Worm (Caenorhabditis elegans): ENCODE measurements around the gene R05C11.4.

The R05C11.4 gene

DNA sequence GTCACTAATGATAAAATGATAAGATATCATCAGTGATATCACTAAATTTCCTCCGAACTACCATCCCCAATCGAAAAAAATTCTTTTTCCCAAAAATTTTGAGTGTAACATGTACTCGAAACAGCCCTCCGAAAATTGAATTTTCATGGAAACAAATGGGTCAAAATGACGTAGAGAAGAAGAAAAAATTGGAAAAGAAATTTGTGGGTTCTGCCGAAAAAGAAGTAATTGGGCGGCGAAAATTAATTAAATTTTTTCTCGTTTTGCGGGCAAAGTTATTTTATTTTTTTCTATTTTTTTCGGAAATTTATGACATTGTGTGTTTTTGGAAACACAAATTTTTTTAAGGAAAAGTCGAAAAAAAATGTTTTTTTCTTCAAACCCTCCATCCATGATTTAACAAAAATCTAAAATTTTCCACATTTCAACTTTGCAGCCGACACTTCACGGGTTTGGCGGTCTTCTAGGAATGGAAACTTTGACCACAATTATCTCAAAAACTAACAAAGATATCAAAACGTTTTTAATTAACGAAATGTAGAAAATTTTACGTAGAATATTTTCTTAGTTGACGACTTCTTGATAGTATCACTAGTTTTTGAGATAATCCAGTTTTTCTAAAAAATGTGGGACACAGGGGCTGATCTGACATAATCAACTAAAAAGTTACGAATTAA is 26.0 kb downstream of the R05C11.4 start:
- TF ChIP-seq pha-4 (tag; optimal IDR thresholded peaks at IDR 0.05) (no peak), ceh-14 (tag; optimal IDR thresholded peaks at IDR 0.05) (peak; percentile 9), ttx-3 (tag; optimal IDR thresholded peaks at IDR 0.05) (no peak), ceh-6 (GFP tag; optimal IDR thresholded peaks at IDR 0.05) (no peak), hlh-8 (tag; optimal IDR thresholded peaks at IDR 0.05) (no peak), ceh-9 (tag; optimal IDR thresholded peaks at IDR 0.05) (no peak), pat-9 (tag; optimal IDR thresholded peaks at IDR 0.05) (no peak), unc-42 (tag; optimal IDR thresholded peaks at IDR 0.05) (peak; percentile 68), pha-2 (tag; optimal IDR thresholded peaks at IDR 0.05) (no peak)

DNA sequence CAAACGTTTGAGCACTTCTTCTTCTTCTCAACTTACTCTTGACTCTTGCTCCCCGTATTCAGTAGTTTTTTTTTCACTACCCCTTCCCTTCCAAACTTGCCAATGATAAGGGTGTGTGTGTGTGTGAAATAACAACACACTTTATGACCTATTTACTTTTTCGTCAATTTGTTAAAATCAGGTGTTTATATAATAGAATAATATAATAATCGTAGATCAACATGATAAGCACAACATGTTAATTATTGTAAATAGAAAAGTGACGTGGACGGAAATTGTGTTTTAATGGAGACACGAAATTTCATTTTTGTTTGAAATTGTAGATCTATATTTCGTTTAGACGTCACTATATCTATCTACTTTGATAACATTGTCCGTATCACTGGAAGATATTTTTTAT is 29.0 kb downstream of the R05C11.4 start:
- TF ChIP-seq elt-2 (tag; optimal IDR thresholded peaks at IDR 0.05) (no peak), sdc-2 (tag; optimal IDR thresholded peaks at IDR 0.05) (no peak), K02D7.2 (tag; optimal IDR thresholded peaks at IDR 0.05) (no peak), unc-55 (GFP tag; optimal IDR thresholded peaks at IDR 0.05) (no peak), ceh-19 (GFP tag; optimal IDR thresholded peaks at IDR 0.05) (no peak), che-1 (tag; optimal IDR thresholded peaks at IDR 0.05) (no peak), madf-2 (tag; optimal IDR thresholded peaks at IDR 0.05) (no peak), ahr-1 (tag; optimal IDR thresholded peaks at IDR 0.05) (no peak), C08G9.2 (tag; optimal IDR thresholded peaks at IDR 0.05) (no peak), tbx-2 (tag; optimal IDR thresholded peaks at IDR 0.05) (no peak), hlh-13 (GFP tag; optimal IDR thresholded peaks at IDR 0.05) (no peak), lim-6 (tag; optimal IDR thresholded peaks at IDR 0.05) (no peak), unc-86 (tag; optimal IDR thresholded peaks at IDR 0.05) (no peak)

DNA sequence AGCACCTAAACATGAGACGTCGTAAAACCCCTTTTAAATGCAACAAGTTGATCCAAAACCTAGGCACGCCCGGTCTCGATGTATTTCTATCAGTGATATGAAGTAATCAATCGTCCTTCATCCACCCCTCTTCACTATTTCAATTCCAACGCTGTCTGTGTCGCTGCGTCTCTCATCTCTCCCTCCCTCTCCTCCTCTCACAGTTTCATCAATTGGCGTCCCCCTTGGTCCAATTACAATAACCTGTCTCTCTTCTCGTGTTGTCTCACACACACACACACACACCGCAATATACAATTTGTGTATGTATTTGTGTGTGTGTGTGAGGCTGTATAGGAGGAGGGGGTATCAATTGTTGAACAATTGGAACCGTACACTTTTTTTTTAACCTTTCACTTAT is 31.9 kb downstream of the R05C11.4 start:
- peak; percentile 39 for TF ChIP-seq ceh-31 (tag; optimal IDR thresholded peaks at IDR 0.05)
- no peak for TF ChIP-seq K02D7.2 (tag; optimal IDR thresholded peaks at IDR 0.05)
- peak; percentile 13 for TF ChIP-seq tbx-2 (tag; optimal IDR thresholded peaks at IDR 0.05)
- no peak for TF ChIP-seq hlh-8 (tag; optimal IDR thresholded peaks at IDR 0.05)
- peak; percentile 51 for TF ChIP-seq nfya-1 (tag; optimal IDR thresholded peaks at IDR 0.05)
- no peak for TF ChIP-seq fax-1 (tag; optimal IDR thresholded peaks at IDR 0.05)
- TF ChIP-seq unc-55 (GFP tag; optimal IDR thresholded peaks at IDR 0.05), result no peak
- no peak for TF ChIP-seq pqm-1 (tag; optimal IDR thresholded peaks at IDR 0.05)
- peak; percentile 19 for TF ChIP-seq ref-2 (tag; optimal IDR thresholded peaks at IDR 0.05)

DNA sequence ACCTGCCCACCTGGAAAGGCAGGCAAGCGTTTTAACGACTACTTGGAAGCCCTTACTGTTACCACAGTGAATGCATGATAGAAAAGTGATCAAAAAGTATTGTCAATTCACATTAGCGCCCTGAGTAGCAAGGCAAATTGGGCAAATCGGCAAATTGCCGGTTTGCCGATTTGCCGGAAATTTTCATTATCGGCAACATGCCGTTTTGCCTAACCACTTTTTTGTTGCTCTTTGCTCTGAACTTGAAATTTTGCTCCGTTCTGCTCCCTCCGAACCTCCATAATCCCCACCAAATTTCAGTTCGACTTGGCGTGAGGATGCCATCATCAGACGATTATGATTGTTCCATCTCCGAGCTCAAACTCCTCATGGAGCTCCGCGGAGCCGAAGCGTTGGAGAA is 32.4 kb downstream of the R05C11.4 start, which contains the start of gene mca-2:
TSS of gene mca-2 (plus strand) at position 301 of the 400 bp plus-strand sequence.
- no peak for TF ChIP-seq ceh-9 (tag; optimal IDR thresholded peaks at IDR 0.05)
- TF ChIP-seq pax-1 (tag; optimal IDR thresholded peaks at IDR 0.05), result no peak
- no peak for TF ChIP-seq unc-3 (GFP tag; conservative IDR thresholded peaks at IDR 0.05)
- no peak for TF ChIP-seq unc-3 (tag; optimal IDR thresholded peaks at IDR 0.05)
- no peak for TF ChIP-seq che-1 (tag; optimal IDR thresholded peaks at IDR 0.05)
- no peak for TF ChIP-seq madf-2 (tag; optimal IDR thresholded peaks at IDR 0.05)
- no peak for TF ChIP-seq zip-5 (tag; optimal IDR thresholded peaks at IDR 0.05)
- no peak for TF ChIP-seq nhr-11 (tag; optimal IDR thresholded peaks at IDR 0.05)
- no peak for TF ChIP-seq tbx-7 (tag; optimal IDR thresholded peaks at IDR 0.05)
- no peak for TF ChIP-seq C08G9.2 (tag; optimal IDR thresholded peaks at IDR 0.05)
- no peak for TF ChIP-seq gmeb-2 (tag; optimal IDR thresholded peaks at IDR 0.05)
- TF ChIP-seq Y22D7AL.16 (tag; optimal IDR thresholded peaks at IDR 0.05), result no peak
- no peak for TF ChIP-seq odd-2 (tag; optimal IDR thresholded peaks at IDR 0.05)
- no peak for TF ChIP-seq npax-4 (tag; optimal IDR thresholded peaks at IDR 0.05)
- TF ChIP-seq nfya-1 (tag; optimal IDR thresholded peaks at IDR 0.05), result no peak
- no peak for TF ChIP-seq ceh-14 (tag; optimal IDR thresholded peaks at IDR 0.05)

All from whole organism, late embryonic.